Fruit fly (Drosophila melanogaster): ENCODE results near the gene CG10317.

The CG10317 gene

DNA sequence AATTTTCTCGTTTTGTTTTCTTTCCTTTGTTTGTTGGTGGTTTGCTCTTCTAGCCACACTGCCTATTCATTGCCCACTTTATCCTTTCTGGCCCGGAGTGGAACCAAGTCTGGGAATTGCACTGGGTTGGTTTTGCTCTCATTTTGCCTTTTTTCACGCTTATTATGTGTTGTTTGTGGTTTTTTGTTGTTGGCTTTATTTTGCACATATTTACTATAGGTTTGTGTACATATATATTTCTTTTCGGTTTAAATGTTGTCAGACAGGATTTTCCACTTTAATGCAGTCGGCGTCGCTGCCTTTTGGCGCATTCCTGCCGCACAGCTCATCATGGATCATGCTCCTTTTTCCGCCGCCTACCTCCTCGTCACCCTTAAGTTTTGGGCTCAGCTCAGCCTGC lies 36.0 kb downstream of the CG10317 start:
- no peak for TF ChIP-seq insv (optimal IDR thresholded peaks at IDR 0.05)
- TF ChIP-seq psq (optimal IDR thresholded peaks at IDR 0.05) = no peak

DNA sequence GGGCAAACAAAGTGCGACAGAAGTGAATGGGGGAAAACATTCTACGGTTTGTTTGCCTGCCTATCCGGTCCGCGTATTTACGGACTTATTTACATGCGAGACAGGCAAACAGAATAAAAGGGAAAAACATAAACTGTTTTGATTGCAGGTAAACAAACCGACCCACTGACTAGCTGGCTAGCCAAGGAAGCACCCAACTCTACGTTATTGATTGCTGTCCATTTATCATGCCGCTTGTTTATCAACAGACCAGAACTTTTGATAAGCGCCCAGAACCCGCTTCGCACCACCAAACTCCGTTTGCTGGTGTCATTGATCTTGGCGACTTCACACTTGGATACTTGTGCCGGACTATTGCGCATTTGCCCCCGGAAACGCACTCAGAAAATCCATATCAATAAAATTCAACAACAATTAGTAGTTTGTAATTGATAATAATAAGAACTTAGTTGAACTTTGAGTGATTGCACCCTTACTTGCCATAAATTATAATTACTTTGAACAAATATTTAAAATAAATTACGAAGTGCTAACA lies 38.5 kb downstream of the CG10317 start:
- TF ChIP-seq h (optimal IDR thresholded peaks at IDR 0.05) = no peak
- no peak for TF ChIP-seq ttk (optimal IDR thresholded peaks at IDR 0.05)
- no peak for TF ChIP-seq insv (optimal IDR thresholded peaks at IDR 0.05)
- no peak for TF ChIP-seq psq (optimal IDR thresholded peaks at IDR 0.05)
- TF ChIP-seq Myc (optimal IDR thresholded peaks at IDR 0.05) = no peak
- no peak for TF ChIP-seq Sin3A (optimal IDR thresholded peaks at IDR 0.05)

DNA sequence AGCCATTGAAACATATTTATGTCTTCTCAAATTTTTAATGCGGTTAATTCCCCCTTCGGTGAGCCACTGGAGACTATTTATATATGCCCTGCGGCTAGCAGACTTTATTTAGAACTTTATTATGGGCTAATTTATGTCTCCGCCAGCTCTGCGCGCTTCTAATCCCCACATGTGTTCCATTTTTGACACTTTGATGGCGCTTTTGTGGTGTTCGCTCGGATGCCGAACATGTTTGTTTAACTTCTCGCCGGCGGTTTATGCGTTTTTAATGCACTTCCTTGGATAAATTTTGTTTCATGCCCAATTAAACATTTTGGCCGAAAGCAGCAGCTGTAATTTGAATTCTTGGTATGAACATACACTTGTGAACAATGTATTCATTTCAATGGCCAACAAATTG lies 40.5 kb downstream of the CG10317 start:
- TF ChIP-seq Sin3A (optimal IDR thresholded peaks at IDR 0.05) (no peak), h (optimal IDR thresholded peaks at IDR 0.05) (no peak)

DNA sequence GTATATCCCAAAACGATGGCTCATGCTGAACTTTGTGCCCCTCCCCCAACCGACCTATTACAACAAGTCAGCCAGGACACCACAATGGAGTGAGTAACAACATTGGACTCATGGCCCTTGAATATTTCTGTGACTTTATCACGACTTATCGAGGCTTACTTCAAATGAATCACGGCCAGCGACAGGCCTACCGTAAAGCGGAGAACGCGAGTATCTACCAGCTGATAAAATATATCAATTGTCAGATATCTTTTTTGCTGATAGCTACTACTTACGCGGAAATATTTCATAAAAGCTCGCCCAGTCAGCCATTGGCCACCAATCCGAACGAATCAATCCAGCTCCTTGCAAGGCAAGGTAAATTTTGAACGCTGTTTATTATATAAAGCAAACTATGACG lies 42.8 kb downstream of the CG10317 start, which contains the start of gene CG17930:
Gene CG17930 (plus strand): TSS at position 301 of the 400 bp plus-strand sequence.
- TF ChIP-seq insv (optimal IDR thresholded peaks at IDR 0.05) = no peak
- no peak for TF ChIP-seq Sin3A (optimal IDR thresholded peaks at IDR 0.05)
- no peak for TF ChIP-seq ttk (optimal IDR thresholded peaks at IDR 0.05)
- TF ChIP-seq psq (optimal IDR thresholded peaks at IDR 0.05) = no peak
- no peak for TF ChIP-seq Myc (optimal IDR thresholded peaks at IDR 0.05)
- no peak for TF ChIP-seq h (optimal IDR thresholded peaks at IDR 0.05)

DNA sequence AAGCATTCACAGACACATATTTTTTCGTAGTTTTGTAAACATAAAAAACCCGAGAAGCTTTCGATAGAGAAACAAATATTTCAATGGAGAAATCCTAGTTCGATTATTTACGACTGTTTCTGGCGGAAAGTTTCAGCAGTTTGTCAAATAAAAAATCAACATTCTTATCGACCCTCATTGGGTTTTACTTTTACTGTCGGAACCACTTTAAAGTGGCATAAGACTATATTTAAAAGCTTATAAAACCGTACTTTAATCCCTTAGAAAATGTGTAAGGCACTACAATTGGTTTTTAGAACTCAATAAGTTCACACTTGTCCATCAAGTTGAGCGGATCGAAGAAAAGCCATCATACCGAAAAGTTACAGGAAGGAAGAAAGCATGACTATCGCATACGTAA lies 45.1 kb downstream of the CG10317 start, which contains the start of gene CG17929:
Gene CG17929 (plus strand): TSS at position 301 of the 400 bp plus-strand sequence.
- no peak for TF ChIP-seq psq (optimal IDR thresholded peaks at IDR 0.05)
- no peak for TF ChIP-seq Myc (optimal IDR thresholded peaks at IDR 0.05)
- TF ChIP-seq insv (optimal IDR thresholded peaks at IDR 0.05) = no peak
- TF ChIP-seq Sin3A (optimal IDR thresholded peaks at IDR 0.05) = no peak
- TF ChIP-seq ttk (optimal IDR thresholded peaks at IDR 0.05) = no peak
- TF ChIP-seq h (optimal IDR thresholded peaks at IDR 0.05) = no peak

DNA sequence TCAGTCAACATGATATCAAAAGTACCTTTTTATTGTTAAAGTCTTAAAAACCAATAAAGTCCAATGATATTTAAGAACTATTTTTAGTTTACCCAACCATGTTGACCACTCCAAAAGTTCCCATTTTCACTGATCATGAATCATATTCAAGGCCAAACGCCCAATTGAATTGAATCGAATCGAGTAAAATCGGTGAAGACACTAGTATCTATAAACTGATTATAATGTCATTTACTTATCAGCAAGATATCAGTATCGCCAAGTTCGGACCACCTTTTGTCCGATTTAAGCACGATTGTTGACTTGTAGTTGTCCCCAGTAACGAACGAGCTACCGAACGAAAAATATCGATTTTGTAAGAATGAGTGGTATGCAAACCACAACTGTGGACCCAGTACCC lies 47.2 kb downstream of the CG10317 start, which contains the start of gene CG6901:
Gene CG6901 (plus strand): TSS at position 323 of the 400 bp plus-strand sequence.
- no peak for TF ChIP-seq Myc (optimal IDR thresholded peaks at IDR 0.05)
- no peak for TF ChIP-seq h (optimal IDR thresholded peaks at IDR 0.05)
- no peak for TF ChIP-seq ttk (optimal IDR thresholded peaks at IDR 0.05)
- TF ChIP-seq psq (optimal IDR thresholded peaks at IDR 0.05) = no peak
- no peak for TF ChIP-seq Sin3A (optimal IDR thresholded peaks at IDR 0.05)
- TF ChIP-seq insv (optimal IDR thresholded peaks at IDR 0.05) = no peak

DNA sequence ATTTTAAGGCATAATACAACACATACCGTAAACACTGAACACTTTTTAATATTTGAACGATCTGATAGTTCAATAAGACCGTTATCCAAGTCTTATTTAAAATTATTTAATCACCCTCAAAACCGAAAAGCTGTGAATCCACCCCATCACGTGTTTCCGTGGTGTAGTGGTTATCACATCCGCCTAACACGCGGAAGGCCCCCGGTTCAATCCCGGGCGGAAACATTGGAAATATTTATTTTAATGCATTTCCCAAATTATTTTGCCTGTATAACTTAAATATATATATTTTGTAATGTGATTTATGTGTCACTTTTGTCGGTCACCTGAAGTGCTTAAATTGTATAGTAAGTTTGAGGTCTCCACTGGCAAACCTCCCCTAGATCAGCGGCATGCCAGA lies 48.8 kb downstream of the CG10317 start, which contains the start of gene CG44044:
Gene CG44044 (plus strand): TSS at position 301 of the 400 bp plus-strand sequence.
- no peak for TF ChIP-seq Myc (optimal IDR thresholded peaks at IDR 0.05)
- TF ChIP-seq psq (optimal IDR thresholded peaks at IDR 0.05) = no peak
- no peak for TF ChIP-seq insv (optimal IDR thresholded peaks at IDR 0.05)
- no peak for TF ChIP-seq Sin3A (optimal IDR thresholded peaks at IDR 0.05)
- TF ChIP-seq ttk (optimal IDR thresholded peaks at IDR 0.05) = no peak
- TF ChIP-seq h (optimal IDR thresholded peaks at IDR 0.05) = no peak
